Fruit fly (Drosophila melanogaster) whole organism: ENCODE results near the gene CG12091.

Experiments
- CG8478 ChIP-seq: fragments of >200 bp; optimal IDR thresholded peaks from 2 replicates; lab custom pipeline; 2018; ENCODE audit warnings: inconsistent platforms
- Dll ChIP-seq: fragments of >200 bp; optimal IDR thresholded peaks from 2 replicates; lab custom pipeline; 2017
- EcR ChIP-seq, 2 experiments: fragments of >200 bp; optimal IDR thresholded peaks; 2 replicates each; lab custom pipeline; 2017; ENCODE audit warnings: missing biosample characterization in 2 of 2, missing genetic modification characterization in 2 of 2, missing genetic modification reagents in 2 of 2
- pan ChIP-seq: fragments of >200 bp; optimal IDR thresholded peaks from 2 replicates; lab custom pipeline; 2017
- usp ChIP-seq: fragments of >200 bp; optimal IDR thresholded peaks from 2 replicates; lab custom pipeline; 2017; ENCODE audit warnings: missing biosample characterization, missing genetic modification characterization, mixed read lengths

DNA sequence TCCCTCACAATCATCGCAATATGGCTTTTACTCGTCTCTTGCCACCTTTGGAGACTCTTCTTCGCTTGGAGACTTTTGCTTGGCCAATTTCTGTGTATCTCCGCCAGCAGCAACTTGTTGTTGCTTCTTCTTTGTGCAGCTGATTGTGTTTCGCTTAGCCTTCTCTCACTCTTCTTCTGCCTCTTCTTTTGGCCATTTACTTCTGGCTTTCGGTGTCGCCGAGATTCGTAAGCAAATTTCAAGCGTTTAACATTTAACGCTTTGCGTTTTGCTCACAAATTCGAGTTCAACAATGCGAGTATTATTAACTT lies 33.3 kb upstream of the CG12091 start:
- TF ChIP-seq usp (GFP tag; lab: Kevin White, UChicago) (no peak), EcR (GFP tag; optimal IDR thresholded peaks at IDR 0.05; lab: Kevin White, UChicago) (no peak), CG8478 (lab: Kevin White, UChicago) (no peak), Dll (lab: Kevin White, UChicago) (no peak), pan (no peak)
